Fruit fly (Drosophila melanogaster): ENCODE data around the gene Cyp6d5.

Gene Cyp6d5

dm6 chr3R:14008854-14009253 lies 20.2 kb upstream of the Cyp6d5 start (continued):
- TF ChIP-seq CG17802 (tag; optimal IDR thresholded peaks at IDR 0.05): peak; percentile 30
- TF ChIP-seq Usf (GFP tag; optimal IDR thresholded peaks at IDR 0.05): no peak
- no peak for TF ChIP-seq CG3995 (GFP tag; optimal IDR thresholded peaks at IDR 0.05)
- no peak for TF ChIP-seq cato (GFP tag; optimal IDR thresholded peaks at IDR 0.05; ENCODE audit: borderline replicate concordance)
- peak; percentile 47 for TF ChIP-seq tin (GFP tag; optimal IDR thresholded peaks at IDR 0.05)
- TF ChIP-seq Ssrp (tag; optimal IDR thresholded peaks at IDR 0.05): peak; percentile 34
- no peak for TF ChIP-seq CG18619 (GFP tag; optimal IDR thresholded peaks at IDR 0.05)
- no peak for TF ChIP-seq NC2α (GFP tag; optimal IDR thresholded peaks at IDR 0.05)
- peak; percentile 29 for TF ChIP-seq ind (GFP tag; optimal IDR thresholded peaks at IDR 0.05)
- TF ChIP-seq Atf-2 (GFP tag; optimal IDR thresholded peaks at IDR 0.05): no peak
- TF ChIP-seq org-1 (GFP tag; optimal IDR thresholded peaks at IDR 0.05): peak; percentile 7
- no peak for TF ChIP-seq CG12236 (GFP tag; optimal IDR thresholded peaks at IDR 0.05)
- no peak for TF ChIP-seq CG6272 (GFP tag; IDR thresholded peaks at IDR 0.05)
- no peak for TF ChIP-seq Atf3 (GFP tag; optimal IDR thresholded peaks at IDR 0.05)
- no peak for TF ChIP-seq CG7745 (tag; optimal IDR thresholded peaks at IDR 0.05)
- TF ChIP-seq Nf-YB (GFP tag; optimal IDR thresholded peaks at IDR 0.05): no peak
- TF ChIP-seq pan (optimal IDR thresholded peaks at IDR 0.05): no peak
- peak in 1 of 2 experiments; percentile 41 for TF ChIP-seq pan (GFP tag; optimal IDR thresholded peaks at IDR 0.05 in 1 of 2, IDR thresholded peaks at IDR 0.05 in 1 of 2)
- no peak for TF ChIP-seq crol (GFP tag; IDR thresholded peaks at IDR 0.05)
- TF ChIP-seq CG3065 (GFP tag; optimal IDR thresholded peaks at IDR 0.05): no peak
- TF ChIP-seq aop (GFP tag; IDR thresholded peaks at IDR 0.05): no peak
- peak; percentile 31 for TF ChIP-seq CG7839 (tag; optimal IDR thresholded peaks at IDR 0.05)
- TF ChIP-seq CG14860 (GFP tag; IDR thresholded peaks at IDR 0.05; ENCODE audit: partially characterized antibody): no peak
- no peak for TF ChIP-seq CG7987 (GFP tag; optimal IDR thresholded peaks at IDR 0.05)
- TF ChIP-seq CG2129 (GFP tag; IDR thresholded peaks at IDR 0.05; ENCODE audit: partially characterized antibody): no peak
- TF ChIP-seq BEAF-32 (GFP tag; optimal IDR thresholded peaks at IDR 0.05): no peak
- TF ChIP-seq hb (GFP tag; IDR thresholded peaks at IDR 0.05; ENCODE audit: partially characterized antibody): no peak
- no peak for TF ChIP-seq CG4282 (GFP tag; optimal IDR thresholded peaks at IDR 0.05)
- TF ChIP-seq B-H1 (GFP tag; IDR thresholded peaks at IDR 0.05): no peak; the same call in 2 of the 3 replicates
- no peak for TF ChIP-seq Hr3 (GFP tag; optimal IDR thresholded peaks at IDR 0.05)
- TF ChIP-seq pita (GFP tag; optimal IDR thresholded peaks at IDR 0.05): no peak
- no peak for TF ChIP-seq CrebB (tag; optimal IDR thresholded peaks at IDR 0.05)
- no peak for TF ChIP-seq CG8478 (optimal IDR thresholded peaks at IDR 0.05)
- no peak for TF ChIP-seq seq (GFP tag; IDR thresholded peaks at IDR 0.05)
- TF ChIP-seq CG1647 (GFP tag; optimal IDR thresholded peaks at IDR 0.05): no peak
- TF ChIP-seq CG43689 (GFP tag; IDR thresholded peaks at IDR 0.05): no peak
- TF ChIP-seq ci (GFP tag; IDR thresholded peaks at IDR 0.05): peak; percentile 57; the same call in 1 of the 3 replicates
- no peak for TF ChIP-seq Sin3A (optimal IDR thresholded peaks at IDR 0.05)
- TF ChIP-seq D (optimal IDR thresholded peaks at IDR 0.05): no peak
- TF ChIP-seq D (GFP tag; optimal IDR thresholded peaks at IDR 0.05): peak; percentile 44
- TF ChIP-seq HLHmδ (GFP tag; optimal IDR thresholded peaks at IDR 0.05): no peak
- TF ChIP-seq nom (GFP tag; optimal IDR thresholded peaks at IDR 0.05): peak; percentile 41
- no peak for TF ChIP-seq sim (GFP tag; IDR thresholded peaks at IDR 0.05)
- TF ChIP-seq cwo (GFP tag; optimal IDR thresholded peaks at IDR 0.05): no peak
- no peak for TF ChIP-seq ato (GFP tag; IDR thresholded peaks at IDR 0.05; ENCODE audit: partially characterized antibody)
- no peak for TF ChIP-seq CG12942 (GFP tag; optimal IDR thresholded peaks at IDR 0.05)
- TF ChIP-seq psq (GFP tag; optimal IDR thresholded peaks at IDR 0.05): no peak
- no peak for TF ChIP-seq tap (tag; optimal IDR thresholded peaks at IDR 0.05)
- TF ChIP-seq ewg (GFP tag; optimal IDR thresholded peaks at IDR 0.05): peak; percentile 8
- no peak for TF ChIP-seq CG18011 (GFP tag; optimal IDR thresholded peaks at IDR 0.05)
- TF ChIP-seq Hand (GFP tag; optimal IDR thresholded peaks at IDR 0.05): no peak
- TF ChIP-seq Rfx (GFP tag; IDR thresholded peaks at IDR 0.05): no peak

All from whole organism, embryonic.